Fruit fly (Drosophila melanogaster): ENCODE measurements around the gene PolE2.
A peak's percentile ranks its signal among the peaks of the same experiment; 100 is the strongest.

PolE2 gene

dm6 chr3L:5923646-5924122 is 26.4 kb upstream of the PolE2 start, which contains the start of gene CG33523:
Gene CG33523, plus strand, starts transcription at chr3L:5923862.
- TF ChIP-seq CG8301 (tag; optimal IDR thresholded peaks at IDR 0.05) (no peak), CG32121 (GFP tag; IDR thresholded peaks at IDR 0.05) (0 out of 2 replicates have a peak, but pooled peaks have one; percentile 19)

- TF ChIP-seq CG9948 (tag; optimal IDR thresholded peaks at IDR 0.05) = no peak
- TF ChIP-seq CG14655 (GFP tag; optimal IDR thresholded peaks at IDR 0.05) = no peak
- no peak for TF ChIP-seq CG10348 (GFP tag; IDR thresholded peaks at IDR 0.05)
- 0 out of 3 replicates have a peak, but pooled peaks have one; percentile 42 for TF ChIP-seq fd96Ca (GFP tag; IDR thresholded peaks at IDR 0.05)
- TF ChIP-seq EcR (GFP tag; optimal IDR thresholded peaks at IDR 0.05) = no peak
- TF ChIP-seq CG8301 (tag; optimal IDR thresholded peaks at IDR 0.05) = no peak
- TF ChIP-seq gl (tag; optimal IDR thresholded peaks at IDR 0.05) = no peak
- peak; percentile 56; the same call in 1 of the 3 replicates for TF ChIP-seq CG4496 (GFP tag; IDR thresholded peaks at IDR 0.05)
- no peak for TF ChIP-seq CG8159 (tag; optimal IDR thresholded peaks at IDR 0.05)
- TF ChIP-seq CG34367 (tag; optimal IDR thresholded peaks at IDR 0.05) = peak; percentile 21
- 0 out of 2 replicates have a peak, but pooled peaks have one; percentile 11 for TF ChIP-seq CG32121 (GFP tag; IDR thresholded peaks at IDR 0.05)
- TF ChIP-seq Ets98B (GFP tag; IDR thresholded peaks at IDR 0.05) = peak; percentile 41; the same call in 1 of the 2 replicates
- TF ChIP-seq CG13204 (GFP tag; optimal IDR thresholded peaks at IDR 0.05) = peak; percentile 76
- TF ChIP-seq Pif1A (GFP tag; optimal IDR thresholded peaks at IDR 0.05) = no peak
Measured at dm6 chr3L:5922005-5922685, 24.9 kb upstream of the PolE2 start, which contains the start of gene CG32407. Gene CG32407, plus strand, starts transcription at chr3L:5922055.

- TF ChIP-seq fd96Ca (GFP tag; IDR thresholded peaks at IDR 0.05) (no peak), gl (tag; optimal IDR thresholded peaks at IDR 0.05) (no peak), Ets98B (GFP tag; IDR thresholded peaks at IDR 0.05) (no peak), CG8301 (tag; optimal IDR thresholded peaks at IDR 0.05) (no peak), Pif1A (GFP tag; optimal IDR thresholded peaks at IDR 0.05) (no peak), Pif1B (GFP tag; optimal IDR thresholded peaks at IDR 0.05) (no peak), CG12605 (GFP tag; IDR thresholded peaks at IDR 0.05) (no peak), CG32121 (GFP tag; IDR thresholded peaks at IDR 0.05) (no peak), EcR (GFP tag; optimal IDR thresholded peaks at IDR 0.05) (no peak), CG17806 (tag; optimal IDR thresholded peaks at IDR 0.05) (no peak), CG4496 (GFP tag; IDR thresholded peaks at IDR 0.05) (no peak), CG14655 (GFP tag; optimal IDR thresholded peaks at IDR 0.05) (no peak)
Measured at dm6 chr3L:5921216-5921615, 24.0 kb upstream of the PolE2 start, which contains the start of gene PXo. Gene PXo, minus strand, starts transcription at chr3L:5921316.

dm6 chr3L:5920778-5921177 is 23.5 kb upstream of the PolE2 start:
- TF ChIP-seq EcR (GFP tag; optimal IDR thresholded peaks at IDR 0.05) = no peak
- no peak for TF ChIP-seq Pif1A (GFP tag; optimal IDR thresholded peaks at IDR 0.05)
- TF ChIP-seq CG32121 (GFP tag; IDR thresholded peaks at IDR 0.05) = no peak
- TF ChIP-seq CG14655 (GFP tag; optimal IDR thresholded peaks at IDR 0.05) = no peak
- TF ChIP-seq CG34367 (tag; optimal IDR thresholded peaks at IDR 0.05) = no peak
- TF ChIP-seq CG9948 (tag; optimal IDR thresholded peaks at IDR 0.05) = no peak
- no peak for TF ChIP-seq Snoo (tag; optimal IDR thresholded peaks at IDR 0.05)
- TF ChIP-seq Ets98B (GFP tag; IDR thresholded peaks at IDR 0.05) = no peak
- TF ChIP-seq CG8159 (tag; optimal IDR thresholded peaks at IDR 0.05) = no peak
- no peak for TF ChIP-seq CG10348 (GFP tag; IDR thresholded peaks at IDR 0.05)
- no peak for TF ChIP-seq CG4496 (GFP tag; IDR thresholded peaks at IDR 0.05)
- no peak for TF ChIP-seq CG13204 (GFP tag; optimal IDR thresholded peaks at IDR 0.05)
- TF ChIP-seq CG8301 (tag; optimal IDR thresholded peaks at IDR 0.05) = no peak
- TF ChIP-seq fd96Ca (GFP tag; IDR thresholded peaks at IDR 0.05) = no peak
- no peak for TF ChIP-seq gl (tag; optimal IDR thresholded peaks at IDR 0.05)
- TF ChIP-seq Pif1B (GFP tag; optimal IDR thresholded peaks at IDR 0.05) = no peak
- TF ChIP-seq CG12605 (GFP tag; IDR thresholded peaks at IDR 0.05) = no peak
- no peak for TF ChIP-seq rn (GFP tag; IDR thresholded peaks at IDR 0.05)
- no peak for TF ChIP-seq CG15710 (tag; optimal IDR thresholded peaks at IDR 0.05)

- TF ChIP-seq CG17806 (tag; optimal IDR thresholded peaks at IDR 0.05) (no peak), CG12605 (GFP tag; IDR thresholded peaks at IDR 0.05) (peak; percentile 85)
Measured at dm6 chr3L:5907077-5907476, 9.8 kb upstream of the PolE2 start, which contains the start of gene CG13288. Gene CG13288, plus strand, starts transcription at chr3L:5907381.

- no peak for TF ChIP-seq Pif1B (GFP tag; optimal IDR thresholded peaks at IDR 0.05)
- TF ChIP-seq gl (tag; optimal IDR thresholded peaks at IDR 0.05) = no peak
- no peak for TF ChIP-seq CG8159 (tag; optimal IDR thresholded peaks at IDR 0.05)
- TF ChIP-seq CG4496 (GFP tag; IDR thresholded peaks at IDR 0.05) = no peak
- no peak for TF ChIP-seq D1 (tag; optimal IDR thresholded peaks at IDR 0.05)
- TF ChIP-seq CG8301 (tag; optimal IDR thresholded peaks at IDR 0.05) = no peak
- TF ChIP-seq Snoo (tag; optimal IDR thresholded peaks at IDR 0.05) = no peak
- no peak for TF ChIP-seq rn (GFP tag; IDR thresholded peaks at IDR 0.05)
- TF ChIP-seq CG10348 (GFP tag; IDR thresholded peaks at IDR 0.05) = no peak
- no peak for TF ChIP-seq Ets98B (GFP tag; IDR thresholded peaks at IDR 0.05)
- no peak for TF ChIP-seq CG15710 (tag; optimal IDR thresholded peaks at IDR 0.05)
- no peak for TF ChIP-seq CG13204 (GFP tag; optimal IDR thresholded peaks at IDR 0.05)
- no peak for TF ChIP-seq EcR (GFP tag; optimal IDR thresholded peaks at IDR 0.05)
- TF ChIP-seq CG9948 (tag; optimal IDR thresholded peaks at IDR 0.05) = no peak
- no peak for TF ChIP-seq fd96Ca (GFP tag; IDR thresholded peaks at IDR 0.05)
Measured at dm6 chr3L:5906599-5906998, 9.4 kb upstream of the PolE2 start, which contains the start of gene CG10486. Gene CG10486, minus strand, starts transcription at chr3L:5906699.
